Worm (Caenorhabditis elegans) whole organism, midembryonic: ENCODE results near the gene ints-13.

ENCODE experiments used
- T22C8.4 ChIP-seq: fragments of 200-800 bp; sonication (Bioruptor generic); IDR thresholded peaks from 2 replicates; pipeline ENCODE4 v1.3.6; 2022; ENCODE audit warnings: missing genetic modification characterization, missing compliant biosample characterization
- klf-2 ChIP-seq: fragments of 200-800 bp; sonication (Bioruptor generic); conservative IDR thresholded peaks from 2 replicates; pipeline ENCODE4 v1.3.6; 2022; ENCODE audit warnings: missing genetic modification reagents, missing genetic modification characterization, missing compliant biosample characterization
- ref-1 ChIP-seq: fragments of 200-800 bp; sonication (Bioruptor generic); conservative IDR thresholded peaks from 2 replicates; pipeline ENCODE4 v1.3.6; 2022; ENCODE audit warnings: missing genetic modification reagents, missing genetic modification characterization, missing compliant biosample characterization
- ztf-23 ChIP-seq: fragments of 200-800 bp; sonication (Bioruptor generic); IDR thresholded peaks from 2 replicates; pipeline ENCODE4 v1.3.6; 2022; ENCODE audit warnings: missing genetic modification reagents, missing genetic modification characterization, missing compliant biosample characterization

ce11 chrIV:186110-186509 lies 51.1 kb downstream of the ints-13 start:
- TF ChIP-seq ref-1 (no peak), T22C8.4 (GFP tag; lab: Robert Waterston, UW) (no peak), klf-2 (GFP tag; lab: Robert Waterston, UW) (no peak), ztf-23 (GFP tag; lab: Robert Waterston, UW) (no peak)
